Fruit fly (Drosophila melanogaster) whole organism, embryonic: ENCODE measurements around the gene fred.
A peak's percentile ranks its signal among the peaks of the same experiment; 100 is the strongest.

ENCODE experiments used
- Bdp1 ChIP-seq: fragments of 200-800 bp; sonication (Bioruptor generic); optimal IDR thresholded peaks from 3 replicates; lab custom pipeline; 2016; ENCODE audit warnings: missing biosample characterization, missing genetic modification characterization
- BtbVII ChIP-seq: fragments of 200-800 bp; sonication (Bioruptor generic); optimal IDR thresholded peaks from 3 replicates; lab custom pipeline; 2017; ENCODE audit warnings: missing biosample characterization, mild to moderate bottlenecking, missing genetic modification characterization
- CG10267 ChIP-seq: fragments of 200-800 bp; sonication (Bioruptor generic); optimal IDR thresholded peaks from 2 replicates; lab custom pipeline; 2018; ENCODE audit warnings: missing biosample characterization, mild to moderate bottlenecking, missing genetic modification characterization, moderate library complexity
- CG10565 ChIP-seq: fragments of 200-800 bp; sonication (Bioruptor generic); optimal IDR thresholded peaks from 3 replicates; lab custom pipeline; 2016; ENCODE audit warnings: missing biosample characterization, mild to moderate bottlenecking, missing genetic modification characterization
- CG11398 ChIP-seq: fragments of 200-800 bp; sonication (Bioruptor generic); optimal IDR thresholded peaks from 2 replicates; lab custom pipeline; 2016; ENCODE audit warnings: missing biosample characterization, missing genetic modification characterization
- CG12104 ChIP-seq: fragments of 200-800 bp; sonication (Bioruptor generic); optimal IDR thresholded peaks from 3 replicates; lab custom pipeline; 2016; ENCODE audit warnings: missing biosample characterization, missing genetic modification characterization
- CG13287 ChIP-seq: fragments of 200-800 bp; sonication (Bioruptor generic); IDR thresholded peaks from 2 replicates; pipeline ENCODE4 v1.3.6; 2022; ENCODE audit warnings: missing biosample characterization, missing genetic modification characterization; ENCODE audit not compliant: partially characterized antibody
- CG15479 ChIP-seq: fragments of 200-800 bp; sonication (Bioruptor generic); optimal IDR thresholded peaks from 3 replicates; lab custom pipeline; 2019; ENCODE audit warnings: missing biosample characterization, mild to moderate bottlenecking, missing genetic modification characterization, moderate library complexity
- CG17829 ChIP-seq: fragments of 200-800 bp; optimal IDR thresholded peaks from 2 replicates; lab custom pipeline; 2019; ENCODE audit warnings: missing biosample characterization, mild to moderate bottlenecking, missing genetic modification characterization, moderate library complexity
- CG2116 ChIP-seq: fragments of 200-800 bp; sonication (Bioruptor generic); optimal IDR thresholded peaks from 3 replicates; lab custom pipeline; 2018; ENCODE audit warnings: missing biosample characterization, mild to moderate bottlenecking, missing genetic modification characterization
- CG2120 ChIP-seq: fragments of 200-800 bp; sonication (Bioruptor generic); optimal IDR thresholded peaks from 3 replicates; lab custom pipeline; 2016; ENCODE audit warnings: missing biosample characterization, missing genetic modification characterization
- CG31365 ChIP-seq: fragments of 200-800 bp; sonication (Bioruptor generic); optimal IDR thresholded peaks from 2 replicates; lab custom pipeline; 2018; ENCODE audit warnings: missing biosample characterization, mild to moderate bottlenecking, missing genetic modification characterization
- CG31388 ChIP-seq: fragments of 200-800 bp; sonication (Bioruptor generic); optimal IDR thresholded peaks from 2 replicates; lab custom pipeline; 2016; ENCODE audit warnings: missing biosample characterization, missing genetic modification characterization
- CG3995 ChIP-seq: fragments of 200-800 bp; sonication (Bioruptor generic); optimal IDR thresholded peaks from 3 replicates; lab custom pipeline; 2016; ENCODE audit warnings: missing biosample characterization, missing genetic modification characterization
- CG4424 ChIP-seq: fragments of 200-800 bp; sonication (Bioruptor generic); optimal IDR thresholded peaks from 3 replicates; lab custom pipeline; 2016; ENCODE audit warnings: missing biosample characterization, missing genetic modification characterization
- CG4730 ChIP-seq: fragments of 200-800 bp; sonication (Bioruptor generic); IDR thresholded peaks from 2 replicates; pipeline ENCODE4 v1.3.6; 2022; ENCODE audit warnings: missing biosample characterization, missing genetic modification characterization
- CG7271 ChIP-seq: fragments of 200-800 bp; sonication (Bioruptor generic); optimal IDR thresholded peaks from 2 replicates; lab custom pipeline; 2018; ENCODE audit warnings: missing biosample characterization, mild to moderate bottlenecking, missing genetic modification characterization, moderate library complexity
- CG7357 ChIP-seq: fragments of 200-800 bp; sonication (Bioruptor generic); IDR thresholded peaks from 3 replicates; pipeline ENCODE4 v1.3.6; 2022; ENCODE audit warnings: missing biosample characterization, missing genetic modification characterization
- CG8290 ChIP-seq, 3 experiments: fragments of 200-800 bp; sonication (Bioruptor generic); optimal IDR thresholded peaks; 2 replicates each; lab custom pipeline; 2016 to 2019; ENCODE audit warnings: missing biosample characterization in 3 of 3, missing genetic modification characterization in 3 of 3, mild to moderate bottlenecking in 2 of 3, moderate library complexity in 1 of 3
- CG8944 ChIP-seq: fragments of 200-800 bp; sonication (Bioruptor generic); optimal IDR thresholded peaks from 3 replicates; lab custom pipeline; 2016; ENCODE audit warnings: missing biosample characterization, missing genetic modification characterization
- Dek ChIP-seq: fragments of 200-800 bp; sonication (Bioruptor generic); optimal IDR thresholded peaks from 3 replicates; lab custom pipeline; 2019; ENCODE audit warnings: missing biosample characterization, mild to moderate bottlenecking, missing genetic modification characterization, moderate library complexity
- Dip3 ChIP-seq: fragments of 200-800 bp; sonication (Bioruptor generic); optimal IDR thresholded peaks from 3 replicates; lab custom pipeline; 2016; ENCODE audit warnings: missing biosample characterization, missing genetic modification characterization
- Gug ChIP-seq: fragments of 200-800 bp; sonication (Bioruptor generic); IDR thresholded peaks from 4 replicates; pipeline ENCODE4 v1.3.6; 2022; ENCODE audit warnings: missing biosample characterization, missing genetic modification characterization
- Hmr ChIP-seq: fragments of 200-800 bp; sonication (Bioruptor generic); optimal IDR thresholded peaks from 3 replicates; lab custom pipeline; 2017; ENCODE audit warnings: mild to moderate bottlenecking, missing biosample characterization, missing genetic modification reagents, missing genetic modification characterization
- Hr51 ChIP-seq, 2 experiments: fragments of 200-800 bp; sonication (Bioruptor generic); optimal IDR thresholded peaks; 2 replicates in 1 of 2; 3 replicates in 1 of 2; lab custom pipeline; 2016 to 2018; ENCODE audit warnings: missing biosample characterization in 2 of 2, missing genetic modification characterization in 2 of 2, mild to moderate bottlenecking in 1 of 2, moderate library complexity in 1 of 2
- Kr ChIP-seq: fragments of 200-800 bp; sonication (Bioruptor generic); optimal IDR thresholded peaks from 2 replicates; lab custom pipeline; 2017; ENCODE audit warnings: missing biosample characterization, mild to moderate bottlenecking, missing genetic modification characterization
- Med ChIP-seq: fragments of 200-800 bp; sonication (Bioruptor generic); peaks from one replicate; lab custom pipeline; 2016; ENCODE audit warnings: missing biosample characterization, missing genetic modification characterization, mild to moderate bottlenecking, inconsistent platforms, moderate library complexity
- NFAT ChIP-seq: fragments of 200-800 bp; sonication (Bioruptor generic); IDR thresholded peaks from 2 replicates; pipeline ENCODE4 v1.3.6; 2022; ENCODE audit warnings: missing biosample characterization, missing genetic modification characterization
- Nf-YC ChIP-seq: fragments of 200-800 bp; optimal IDR thresholded peaks from 3 replicates; lab custom pipeline; 2019; ENCODE audit warnings: missing biosample characterization, mild to moderate bottlenecking, missing genetic modification characterization, moderate library complexity
- Poxn ChIP-seq: fragments of 200-800 bp; sonication (Bioruptor generic); IDR thresholded peaks from 2 replicates; pipeline ENCODE4 v1.3.6; 2022; ENCODE audit warnings: missing biosample characterization, missing genetic modification characterization
- Ptx1 ChIP-seq: fragments of 200-800 bp; sonication (Bioruptor generic); IDR thresholded peaks from 2 replicates; pipeline ENCODE4 v1.3.6; 2022; ENCODE audit warnings: missing biosample characterization, missing genetic modification characterization
- Side ChIP-seq: fragments of 200-800 bp; sonication (Bioruptor generic); optimal IDR thresholded peaks from 2 replicates; lab custom pipeline; 2016; ENCODE audit warnings: missing biosample characterization, missing genetic modification characterization
- Sox100B ChIP-seq: fragments of 200-800 bp; sonication (Bioruptor generic); optimal IDR thresholded peaks from 3 replicates; lab custom pipeline; 2018; ENCODE audit warnings: missing biosample characterization, mild to moderate bottlenecking, missing genetic modification characterization
- TFAM ChIP-seq: fragments of 200-800 bp; sonication (Bioruptor generic); optimal IDR thresholded peaks from 2 replicates; lab custom pipeline; 2017; ENCODE audit warnings: missing biosample characterization, missing genetic modification characterization, inconsistent platforms
- Trl ChIP-seq, 3 experiments: fragments of >200 bp in 2 of 3; fragments of 200-800 bp in 1 of 3; sonication (Bioruptor generic) in 1 of 3; optimal IDR thresholded peaks; 2 replicates in 1 of 3; 3 replicates in 2 of 3; lab custom pipeline; 2016 to 2017; ENCODE audit warnings: missing biosample characterization in 1 of 3, missing genetic modification characterization in 1 of 3
- Xbp1 ChIP-seq: fragments of 200-800 bp; sonication (Bioruptor generic); optimal IDR thresholded peaks from 3 replicates; lab custom pipeline; 2016; ENCODE audit warnings: missing biosample characterization, mild to moderate bottlenecking, missing genetic modification characterization
- Xrp1 ChIP-seq: fragments of 200-800 bp; sonication (Bioruptor generic); IDR thresholded peaks from 2 replicates; pipeline ENCODE4 v1.3.6; 2022; ENCODE audit warnings: missing biosample characterization, missing genetic modification characterization
- al ChIP-seq: fragments of 200-800 bp; sonication (Bioruptor generic); IDR thresholded peaks from 2 replicates; pipeline ENCODE4 v1.3.6; 2022; ENCODE audit warnings: missing biosample characterization, missing genetic modification characterization
- bsh ChIP-seq, 2 experiments: fragments of 200-800 bp; sonication (Bioruptor generic); optimal IDR thresholded peaks; 2 replicates each; lab custom pipeline; 2017 to 2018; ENCODE audit warnings: mild to moderate bottlenecking in 2 of 2, missing biosample characterization in 2 of 2, missing genetic modification characterization in 2 of 2, moderate library complexity in 1 of 2
- disco-r ChIP-seq: fragments of 200-800 bp; sonication (Bioruptor generic); optimal IDR thresholded peaks from 2 replicates; lab custom pipeline; 2016; ENCODE audit warnings: missing biosample characterization, missing genetic modification characterization
- fru ChIP-seq: fragments of >200 bp; optimal IDR thresholded peaks from 2 replicates; lab custom pipeline; 2017
- gem ChIP-seq: fragments of 200-800 bp; sonication (Bioruptor generic); optimal IDR thresholded peaks from 2 replicates; lab custom pipeline; 2019; ENCODE audit warnings: missing biosample characterization, mild to moderate bottlenecking, missing genetic modification characterization, moderate library complexity
- hbn ChIP-seq: fragments of 200-800 bp; sonication (Bioruptor generic); IDR thresholded peaks from 2 replicates; pipeline ENCODE4 v1.3.6; 2022; ENCODE audit warnings: missing biosample characterization, missing genetic modification characterization; ENCODE audit not compliant: partially characterized antibody
- kay ChIP-seq: fragments of 200-800 bp; sonication (Bioruptor generic); optimal IDR thresholded peaks from 2 replicates; lab custom pipeline; 2016; ENCODE audit warnings: missing biosample characterization, missing genetic modification characterization
- oc ChIP-seq: fragments of 200-800 bp; sonication (Bioruptor generic); optimal IDR thresholded peaks from 2 replicates; lab custom pipeline; 2018; ENCODE audit warnings: missing biosample characterization, mild to moderate bottlenecking, missing genetic modification characterization, moderate library complexity
- pros ChIP-seq: fragments of 200-800 bp; sonication (Bioruptor generic); optimal IDR thresholded peaks from 3 replicates; lab custom pipeline; 2019; ENCODE audit warnings: missing biosample characterization, mild to moderate bottlenecking, missing genetic modification characterization, moderate library complexity
- ro ChIP-seq: fragments of 200-800 bp; sonication (Bioruptor generic); IDR thresholded peaks from 2 replicates; pipeline ENCODE4 v1.3.6; 2022; ENCODE audit warnings: missing biosample characterization, missing genetic modification characterization
- sr ChIP-seq: fragments of 200-800 bp; sonication (Bioruptor generic); IDR thresholded peaks from 3 replicates; pipeline ENCODE4 v1.3.6; 2022; ENCODE audit warnings: missing biosample characterization, missing genetic modification characterization
- unpg ChIP-seq: fragments of 200-800 bp; sonication (Bioruptor generic); optimal IDR thresholded peaks from 3 replicates; lab custom pipeline; 2018; ENCODE audit warnings: missing biosample characterization, mild to moderate bottlenecking, missing genetic modification characterization, moderate library complexity
- wor ChIP-seq: fragments of 200-800 bp; sonication (Bioruptor generic); IDR thresholded peaks from 2 replicates; pipeline ENCODE4 v1.3.6; 2022; ENCODE audit warnings: missing biosample characterization, missing genetic modification characterization
- zen2 ChIP-seq: fragments of 200-800 bp; sonication (Bioruptor generic); IDR thresholded peaks from 3 replicates; pipeline ENCODE4 v1.3.6; 2022; ENCODE audit warnings: missing biosample characterization, missing genetic modification characterization; ENCODE audit not compliant: partially characterized antibody

fred gene

DNA sequence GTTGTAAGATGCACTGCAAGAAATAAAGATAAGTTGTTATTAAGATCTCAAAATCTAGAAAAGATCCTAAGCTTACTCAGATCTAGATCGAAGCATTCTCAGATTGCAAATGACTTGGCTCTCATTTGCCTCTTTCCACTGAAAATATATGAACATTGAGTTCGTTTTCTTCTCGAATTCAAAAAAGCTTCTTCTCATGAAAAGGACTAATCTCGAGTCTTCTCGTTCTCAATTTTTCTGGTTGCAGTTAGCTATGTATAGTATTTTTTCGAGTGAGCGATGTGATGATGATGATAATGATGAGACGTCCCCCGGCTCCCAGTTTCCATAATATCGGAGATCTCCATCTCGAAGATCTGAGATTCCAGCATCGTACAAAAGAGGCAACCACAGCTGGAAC lies 135.1 kb downstream of the fred start (continued):
- TF ChIP-seq hbn (GFP tag; lab: Robert Waterston, UW) (no peak), CG12104 (GFP tag; lab: Kevin White, UChicago) (no peak), CG10565 (GFP tag; lab: Kevin White, UChicago) (no peak), Poxn (GFP tag; lab: Robert Waterston, UW) (no peak), CG7271 (tag; lab: Kevin White, UChicago) (no peak), CG3995 (GFP tag; lab: Kevin White, UChicago) (no peak), Hmr (GFP tag; lab: Kevin White, UChicago) (no peak), al (GFP tag; lab: Robert Waterston, UW) (no peak), bsh (GFP tag; optimal IDR thresholded peaks at IDR 0.05; lab: Kevin White, UChicago) (peak in 1 of 2 experiments; percentile 59), Gug (no peak), CG31388 (no peak), Dek (no peak), unpg (GFP tag; lab: Kevin White, UChicago) (peak; percentile 36), CG7357 (GFP tag; lab: Robert Waterston, UW) (no peak), CG15479 (GFP tag; lab: Kevin White, UChicago) (no peak), CG8290 (GFP tag; optimal IDR thresholded peaks at IDR 0.05; lab: Kevin White, UChicago) (no peak), CG8290 (tag; optimal IDR thresholded peaks at IDR 0.05; lab: Kevin White, UChicago) (no peak), Sox100B (peak; percentile 40), oc (tag; lab: Kevin White, UChicago) (no peak), fru (lab: Kevin White, UChicago) (no peak), CG31365 (tag; lab: Kevin White, UChicago) (no peak), CG17829 (peak; percentile 57), NFAT (GFP tag; lab: Robert Waterston, UW) (no peak), disco-r (GFP tag; lab: Kevin White, UChicago) (no peak), CG4730 (GFP tag; lab: Robert Waterston, UW) (no peak), sr (GFP tag; lab: Robert Waterston, UW) (no peak), ro (GFP tag; lab: Robert Waterston, UW) (no peak), Xbp1 (peak; percentile 24), CG2116 (GFP tag; lab: Kevin White, UChicago) (no peak), CG2120 (no peak), BtbVII (no peak), TFAM (GFP tag; lab: Kevin White, UChicago) (no peak), Dip3 (no peak), wor (no peak), Med (GFP tag; lab: Kevin White, UChicago) (peak; percentile 69), CG13287 (GFP tag; lab: Robert Waterston, UW) (no peak), pros (GFP tag; lab: Kevin White, UChicago) (peak; percentile 21), CG11398 (peak; percentile 39), Trl (optimal IDR thresholded peaks at IDR 0.05; lab: Kevin White, UChicago) (no peak), Trl (GFP tag; optimal IDR thresholded peaks at IDR 0.05; lab: Kevin White, UChicago) (peak; percentile 42), Hr51 (GFP tag; optimal IDR thresholded peaks at IDR 0.05; lab: Kevin White, UChicago) (peak in 1 of 2 experiments; percentile 26), gem (tag; lab: Kevin White, UChicago) (peak; percentile 71), CG8944 (GFP tag; lab: Kevin White, UChicago) (peak; percentile 6), Side (GFP tag; lab: Kevin White, UChicago) (peak; percentile 25), Xrp1 (GFP tag; lab: Robert Waterston, UW) (peak; percentile 68), Bdp1 (no peak), Kr (GFP tag; lab: Kevin White, UChicago) (no peak), zen2 (no peak), CG4424 (peak; percentile 55), Ptx1 (GFP tag; lab: Robert Waterston, UW) (peak; percentile 34; the same call in 1 of the 2 replicates), CG10267 (tag; lab: Kevin White, UChicago) (peak; percentile 61), kay (peak; percentile 36), Nf-YC (tag; lab: Kevin White, UChicago) (no peak)
